Worm (Caenorhabditis elegans) whole organism, young adult: ENCODE results near the gene srb-6.

Source experiments
- B0261.1 ChIP-seq: sonication (generic microtip); optimal IDR thresholded peaks from 2 replicates; lab custom pipeline; 2016; ENCODE audit warnings: mild to moderate bottlenecking, missing genetic modification characterization, moderate library complexity, missing compliant biosample characterization
- F39B2.1 ChIP-seq: fragments of 200-800 bp; sonication (Bioruptor generic); IDR thresholded peaks from 2 replicates; pipeline ENCODE4 v1.3.6; 2022; ENCODE audit warnings: missing genetic modification reagents, missing genetic modification characterization, missing compliant biosample characterization
- aptf-3 ChIP-seq: fragments of 200-800 bp; sonication (Bioruptor generic); IDR thresholded peaks from 2 replicates; pipeline ENCODE4 v1.3.6; 2022; ENCODE audit warnings: missing genetic modification characterization, missing compliant biosample characterization
- atf-7 ChIP-seq: sonication (generic microtip); optimal IDR thresholded peaks from 2 replicates; lab custom pipeline; 2017; ENCODE audit warnings: mild to moderate bottlenecking, missing genetic modification characterization, missing compliant biosample characterization
- bed-1 ChIP-seq: fragments of 200-800 bp; sonication (Bioruptor generic); IDR thresholded peaks from 2 replicates; pipeline ENCODE4 v1.3.6; 2022; ENCODE audit warnings: missing genetic modification reagents, missing genetic modification characterization, missing compliant biosample characterization
- dpl-1 ChIP-seq: fragments of 150-350 bp; optimal IDR thresholded peaks from 2 replicates; lab custom pipeline; 2014; ENCODE audit warnings: missing biosample characterization, missing genetic modification reagents, missing genetic modification characterization
- lag-1 ChIP-seq: fragments of 200-800 bp; sonication (Bioruptor generic); IDR thresholded peaks from 2 replicates; pipeline ENCODE4 v1.3.6; 2022; ENCODE audit warnings: missing genetic modification reagents, missing genetic modification characterization, missing compliant biosample characterization
- lir-1 ChIP-seq: fragments of 200-800 bp; sonication (Bioruptor generic); conservative IDR thresholded peaks from 2 replicates; pipeline ENCODE4 v1.3.6; 2022; ENCODE audit warnings: missing genetic modification reagents, missing genetic modification characterization, missing compliant biosample characterization
- pha-4 ChIP-seq: fragments of 150-350 bp; sonication (generic microtip); optimal IDR thresholded peaks from 2 replicates; lab custom pipeline; 2014; ENCODE audit warnings: missing biosample characterization, missing genetic modification reagents, missing genetic modification characterization
- snpc-4 ChIP-seq, 5 experiments: fragments of 150-350 bp in 1 of 5; sonication (generic microtip) in 4 of 5; optimal IDR thresholded peaks; 2 replicates each; lab custom pipeline; 2014 to 2018; ENCODE audit warnings: missing genetic modification characterization in 5 of 5, missing biosample characterization in 3 of 5, antibody characterized with exemption in 2 of 5, mild to moderate bottlenecking in 2 of 5, missing compliant biosample characterization in 2 of 5, missing genotype in 2 of 5, moderate library complexity in 2 of 5, missing genetic modification reagents in 1 of 5

DNA sequence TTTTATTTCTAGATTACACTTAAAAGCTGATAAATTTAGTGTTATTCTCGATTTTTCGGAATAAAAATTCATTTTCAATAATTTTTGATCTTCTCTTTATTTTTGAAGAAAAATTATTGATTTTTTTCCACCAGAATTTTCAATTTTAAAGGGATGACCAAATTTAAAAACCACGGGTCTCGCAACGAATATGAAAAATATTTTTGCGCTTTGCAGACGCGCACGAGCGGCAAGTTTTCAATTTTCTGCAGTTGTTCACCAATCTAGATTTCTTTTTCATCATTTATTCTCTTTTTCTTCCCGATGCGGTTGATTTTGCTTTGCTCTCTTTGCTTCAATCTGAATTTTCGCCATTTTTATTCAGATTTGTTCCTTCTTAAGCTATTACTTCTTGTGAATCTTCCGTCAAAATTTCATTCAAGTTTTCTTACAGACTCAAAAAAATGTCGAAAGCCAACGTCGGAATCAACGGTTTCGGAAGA, 23.8 kb upstream of the srb-6 start, which contains the start of gene gpd-4:
- TF ChIP-seq lir-1 (GFP tag; lab: Robert Waterston, UW): no peak
- TF ChIP-seq B0261.1: no peak
- TF ChIP-seq bed-1 (GFP tag; lab: Robert Waterston, UW): no peak
- no peak for TF ChIP-seq atf-7 (tag; lab: Kevin White, UChicago)
- TF ChIP-seq pha-4 (tag; lab: Kevin White, UChicago): no peak
- no peak for TF ChIP-seq F39B2.1 (GFP tag; lab: Robert Waterston, UW)
- TF ChIP-seq snpc-4 (GFP tag; optimal IDR thresholded peaks at IDR 0.05; lab: Kevin White, UChicago): no peak
- peak in 1 of 4 experiments; percentile 30 for TF ChIP-seq snpc-4 (tag; optimal IDR thresholded peaks at IDR 0.05; lab: Kevin White, UChicago)
- TF ChIP-seq lag-1 (GFP tag; lab: Robert Waterston, UW): no peak
- TF ChIP-seq dpl-1 (GFP tag; lab: Kevin White, UChicago): peak; percentile 31
- no peak for TF ChIP-seq aptf-3
